Fruit fly (Drosophila melanogaster): Measurements from ENCODE around the gene CG8679.

dm6 chr2L:21214961-21215362 lies 3.4 kb downstream of the CG8679 start:
- TF ChIP-seq kay (GFP tag; ENCODE audit: borderline replicate concordance) = no peak
- TF ChIP-seq tj (GFP tag; optimal IDR thresholded peaks at IDR 0.05) = peak; percentile 66
- peak; percentile 30 for TF ChIP-seq CG7101 (tag; optimal IDR thresholded peaks at IDR 0.05)

All from whole organism, adult.